Worm (Caenorhabditis elegans) whole organism, L1 larva: ENCODE results near the gene F36D4.1.

Experiments used
- elt-2 ChIP-seq: sonication (generic microtip); optimal IDR thresholded peaks from 2 replicates; lab custom pipeline; 2016; ENCODE audit warnings: missing genetic modification characterization, mild to moderate bottlenecking, inconsistent platforms, missing compliant biosample characterization, missing genetic modification reagents
- mep-1 ChIP-seq: fragments of 150-350 bp; optimal IDR thresholded peaks from 2 replicates; lab custom pipeline; 2014; ENCODE audit warnings: missing biosample characterization, missing genetic modification characterization
- nhr-28 ChIP-seq: fragments of 150-350 bp; optimal IDR thresholded peaks from 2 replicates; lab custom pipeline; 2014; ENCODE audit warnings: missing biosample characterization, missing genetic modification characterization
- ztf-11 ChIP-seq, 2 experiments: sonication (generic microtip); optimal IDR thresholded peaks; 2 replicates each; lab custom pipeline; 2016 to 2017; ENCODE audit warnings: missing genetic modification characterization in 2 of 2, missing biosample characterization in 1 of 2, missing compliant biosample characterization in 1 of 2

- TF ChIP-seq nhr-28 (no peak), ztf-11 (tag; optimal IDR thresholded peaks at IDR 0.05; lab: Kevin White, UChicago) (no peak), elt-2 (tag; lab: Kevin White, UChicago) (no peak), mep-1 (tag; lab: Kevin White, UChicago) (no peak)
Measured at ce11 chrV:9408869-9409268, 7.9 kb upstream of the F36D4.1 start.
